Worm (Caenorhabditis elegans) whole organism, young adult: ENCODE data around the gene nas-21.

Source experiments
- hrde-1 ChIP-seq: sonication (generic microtip); optimal IDR thresholded peaks from 2 replicates; lab custom pipeline; 2016; ENCODE audit warnings: missing genetic modification characterization, mild to moderate bottlenecking, missing compliant biosample characterization, moderate library complexity, missing genotype, missing genetic modification reagents, borderline replicate concordance
- let-607 ChIP-seq, 2 experiments: fragments of 200-800 bp in 1 of 2; sonication (Bioruptor generic) in 1 of 2; sonication (generic microtip) in 1 of 2; optimal IDR thresholded peaks; 2 replicates each; lab custom pipeline; 2016 to 2018; ENCODE audit warnings: mild to moderate bottlenecking in 2 of 2, missing compliant biosample characterization in 2 of 2, missing genetic modification characterization in 2 of 2, moderate library complexity in 2 of 2, missing genotype in 1 of 2
- unc-130 ChIP-seq: sonication (generic microtip); optimal IDR thresholded peaks from 2 replicates; lab custom pipeline; 2016; ENCODE audit warnings: missing genetic modification reagents, missing genetic modification characterization, missing compliant biosample characterization

DNA sequence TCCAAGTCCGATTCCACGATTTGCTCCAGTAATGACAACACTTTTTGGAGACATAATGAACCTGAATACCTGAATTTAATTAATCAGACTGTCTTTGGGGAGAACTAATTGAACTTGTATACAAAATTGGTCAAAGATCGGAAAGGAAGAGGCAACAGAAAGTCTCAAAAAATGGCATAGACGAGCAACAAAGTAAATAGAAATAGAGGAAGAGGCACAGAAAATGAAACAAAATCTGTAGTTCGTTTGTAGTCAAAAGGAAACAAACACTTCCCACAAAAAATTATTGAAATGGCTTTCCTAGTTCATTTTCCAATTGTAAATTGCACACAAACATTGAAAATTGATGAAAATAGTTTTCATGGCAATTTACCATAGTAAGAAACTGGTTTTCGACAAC, 42.3 kb downstream of the nas-21 start, which contains the start of gene C55A6.6:
- TF ChIP-seq hrde-1 (tag; lab: Kevin White, UChicago) (no peak), let-607 (tag; optimal IDR thresholded peaks at IDR 0.05; lab: Kevin White, UChicago) (no peak), unc-130 (GFP tag; lab: Kevin White, UChicago) (no peak)
